Fruit fly (Drosophila melanogaster) whole organism, adult: ENCODE measurements around the gene CG7166.

ENCODE experiments used
- CG12768 ChIP-seq: fragments of 200-800 bp; sonication (Bioruptor generic); optimal IDR thresholded peaks from 2 replicates; lab custom pipeline; 2017; ENCODE audit warnings: missing biosample characterization, missing genetic modification characterization, mild to moderate bottlenecking, moderate library complexity, missing genetic modification reagents
- CG14711 ChIP-seq: fragments of 200-800 bp; sonication (Bioruptor generic); optimal IDR thresholded peaks from 2 replicates; lab custom pipeline; 2018; ENCODE audit warnings: missing biosample characterization, mild to moderate bottlenecking, missing genetic modification characterization, moderate library complexity
- CG1620 ChIP-seq: fragments of 200-800 bp; sonication (Bioruptor generic); optimal IDR thresholded peaks from 2 replicates; lab custom pipeline; 2016; ENCODE audit warnings: missing biosample characterization, missing genetic modification characterization
- CG7045 ChIP-seq: fragments of 200-800 bp; sonication (Bioruptor generic); optimal IDR thresholded peaks from 2 replicates; lab custom pipeline; 2017; ENCODE audit warnings: missing biosample characterization, mild to moderate bottlenecking, missing genetic modification characterization
- Clk ChIP-seq: fragments of 200-800 bp; sonication (Bioruptor generic); optimal IDR thresholded peaks from 2 replicates; lab custom pipeline; 2017; ENCODE audit warnings: missing biosample characterization, missing genetic modification characterization
- Mnt ChIP-seq: fragments of 200-800 bp; sonication (Bioruptor generic); optimal IDR thresholded peaks from 2 replicates; lab custom pipeline; 2016; ENCODE audit warnings: missing biosample characterization, mild to moderate bottlenecking, missing genetic modification characterization
- bab1 ChIP-seq: fragments of 200-800 bp; sonication (Bioruptor generic); optimal IDR thresholded peaks from 3 replicates; lab custom pipeline; 2019; ENCODE audit warnings: missing biosample characterization, mild to moderate bottlenecking, missing genetic modification characterization, moderate library complexity
- cnc ChIP-seq, 2 experiments: fragments of >200 bp; optimal IDR thresholded peaks; 2 replicates each; lab custom pipeline; 2017
- kay ChIP-seq: fragments of 200-800 bp; sonication (Bioruptor generic); peaks from one replicate; lab custom pipeline; 2016; ENCODE audit warnings: missing biosample characterization, missing genetic modification characterization, borderline replicate concordance
- ovo ChIP-seq: fragments of 200-800 bp; sonication (Bioruptor generic); optimal IDR thresholded peaks from 2 replicates; lab custom pipeline; 2016; ENCODE audit warnings: missing biosample characterization, missing genetic modification characterization
- pad ChIP-seq: fragments of 200-800 bp; sonication (Bioruptor generic); optimal IDR thresholded peaks from 3 replicates; lab custom pipeline; 2017; ENCODE audit warnings: missing biosample characterization, missing genetic modification characterization, mild to moderate bottlenecking, moderate library complexity, missing genetic modification reagents
- tj ChIP-seq: fragments of 200-800 bp; sonication (Bioruptor generic); optimal IDR thresholded peaks from 3 replicates; lab custom pipeline; 2017; ENCODE audit warnings: missing biosample characterization, mild to moderate bottlenecking, missing genetic modification characterization, moderate library complexity
- toe ChIP-seq: fragments of 200-800 bp; sonication (Bioruptor generic); optimal IDR thresholded peaks from 2 replicates; lab custom pipeline; 2016; ENCODE audit warnings: missing biosample characterization, missing genetic modification characterization

- no peak for TF ChIP-seq tj (GFP tag; lab: Kevin White, UChicago)
- TF ChIP-seq kay: no peak
- TF ChIP-seq Clk (GFP tag; lab: Kevin White, UChicago): no peak
- TF ChIP-seq CG14711 (tag; lab: Kevin White, UChicago): no peak
- no peak for TF ChIP-seq ovo
- no peak for TF ChIP-seq CG12768 (GFP tag; lab: Kevin White, UChicago)
- no peak for TF ChIP-seq pad (GFP tag; lab: Kevin White, UChicago)
- TF ChIP-seq Mnt (GFP tag; lab: Kevin White, UChicago): no peak
- no peak for TF ChIP-seq CG7045
- no peak for TF ChIP-seq CG1620 (GFP tag; lab: Kevin White, UChicago)
- TF ChIP-seq bab1 (GFP tag; lab: Kevin White, UChicago): no peak
- TF ChIP-seq toe (GFP tag; lab: Kevin White, UChicago): no peak
- no peak for TF ChIP-seq cnc (optimal IDR thresholded peaks at IDR 0.05; lab: Kevin White, UChicago)
Measured at dm6 chr3L:21642908-21643572, 17.6 kb upstream of the CG7166 start.
